Fruit fly (Drosophila melanogaster): ENCODE data around the gene CG31673.

CG31673 gene

dm6 chr2L:20797515-20797847 is 31.9 kb upstream of the CG31673 start, which contains the start of gene CG9328 (continued):
- no peak; the same call in 1 of the 2 replicates for TF ChIP-seq lmd (GFP tag; IDR thresholded peaks at IDR 0.05)
- no peak for TF ChIP-seq CG3163 (GFP tag; optimal IDR thresholded peaks at IDR 0.05)
- TF ChIP-seq gem (tag; optimal IDR thresholded peaks at IDR 0.05), result peak; percentile 66
- no peak for TF ChIP-seq CG1233 (GFP tag; optimal IDR thresholded peaks at IDR 0.05)
- TF ChIP-seq CG11695 (GFP tag; IDR thresholded peaks at IDR 0.05), result peak; percentile 48; the same call in 1 of the 3 replicates
- TF ChIP-seq ham (GFP tag; IDR thresholded peaks at IDR 0.05), result no peak
- 0 out of 3 replicates have a peak, but pooled peaks have one; percentile 32 for TF ChIP-seq otp (GFP tag; IDR thresholded peaks at IDR 0.05)
- no peak for TF ChIP-seq CG9876 (GFP tag; optimal IDR thresholded peaks at IDR 0.05)
- no peak for TF ChIP-seq ems (GFP tag; optimal IDR thresholded peaks at IDR 0.05)
- TF ChIP-seq nau (GFP tag; optimal IDR thresholded peaks at IDR 0.05), result no peak
- peak; percentile 16; the same call in 1 of the 2 replicates for TF ChIP-seq sna (GFP tag; IDR thresholded peaks at IDR 0.05; ENCODE audit: partially characterized antibody)
- no peak for TF ChIP-seq yki (optimal IDR thresholded peaks at IDR 0.05)
- no peak for TF ChIP-seq CG4820 (GFP tag; optimal IDR thresholded peaks at IDR 0.05)
- peak; percentile 93 for TF ChIP-seq sens (GFP tag)
- TF ChIP-seq ATbp (GFP tag; optimal IDR thresholded peaks at IDR 0.05), result no peak
- peak; percentile 40 for TF ChIP-seq cwo (GFP tag; optimal IDR thresholded peaks at IDR 0.05)
- no peak for TF ChIP-seq eve (GFP tag; optimal IDR thresholded peaks at IDR 0.05)
- TF ChIP-seq ranshi (GFP tag; IDR thresholded peaks at IDR 0.05), result peak; percentile 53; the same call in 1 of the 2 replicates
- TF ChIP-seq Vsx1 (GFP tag; optimal IDR thresholded peaks at IDR 0.05), result no peak
- TF ChIP-seq Hmx (GFP tag; optimal IDR thresholded peaks at IDR 0.05), result no peak
- TF ChIP-seq vfl (GFP tag; optimal IDR thresholded peaks at IDR 0.05), result no peak
- peak; percentile 0 for TF ChIP-seq CG15601 (tag; optimal IDR thresholded peaks at IDR 0.05)
- no peak for TF ChIP-seq CG1832 (GFP tag; optimal IDR thresholded peaks at IDR 0.05)
- TF ChIP-seq Nf-YA (GFP tag; IDR thresholded peaks at IDR 0.05), result no peak
- no peak for TF ChIP-seq CG18011 (GFP tag; optimal IDR thresholded peaks at IDR 0.05)
- peak; percentile 67; the same call in 1 of the 3 replicates for TF ChIP-seq CG34422 (GFP tag; IDR thresholded peaks at IDR 0.05)
- peak; percentile 72 for TF ChIP-seq Bgb (GFP tag; IDR thresholded peaks at IDR 0.05; ENCODE audit: partially characterized antibody)
- TF ChIP-seq dmrt99B (tag; optimal IDR thresholded peaks at IDR 0.05), result peak; percentile 45
- TF ChIP-seq ase (GFP tag; IDR thresholded peaks at IDR 0.05), result no peak
- TF ChIP-seq CG18262 (tag; optimal IDR thresholded peaks at IDR 0.05), result peak; percentile 58
- TF ChIP-seq dati (GFP tag; IDR thresholded peaks at IDR 0.05), result no peak
- TF ChIP-seq ftz-f1 (GFP tag; optimal IDR thresholded peaks at IDR 0.05), result peak; percentile 53
- TF ChIP-seq Abd-B (GFP tag; optimal IDR thresholded peaks at IDR 0.05), result no peak
- TF ChIP-seq stwl (tag; optimal IDR thresholded peaks at IDR 0.05), result peak; percentile 56
- TF ChIP-seq al (GFP tag; IDR thresholded peaks at IDR 0.05), result no peak
- no peak for TF ChIP-seq lov (optimal IDR thresholded peaks at IDR 0.05)
- TF ChIP-seq lov (GFP tag; IDR thresholded peaks at IDR 0.05), result 0 out of 3 replicates have a peak, but pooled peaks have one; percentile 18
- no peak for TF ChIP-seq CG4282 (GFP tag; optimal IDR thresholded peaks at IDR 0.05)
- TF ChIP-seq prd (optimal IDR thresholded peaks at IDR 0.05), result no peak
- TF ChIP-seq prd (GFP tag; IDR thresholded peaks at IDR 0.05), result peak; percentile 48; the same call in 1 of the 3 replicates
- no peak for TF ChIP-seq bab2 (GFP tag; optimal IDR thresholded peaks at IDR 0.05)
- TF ChIP-seq CG7745 (tag; optimal IDR thresholded peaks at IDR 0.05), result no peak
- no peak for TF ChIP-seq ewg (GFP tag; optimal IDR thresholded peaks at IDR 0.05)
- peak; percentile 46 for TF ChIP-seq pzg (GFP tag; optimal IDR thresholded peaks at IDR 0.05)
- TF ChIP-seq CG6175 (GFP tag; IDR thresholded peaks at IDR 0.05), result no peak
- no peak for TF ChIP-seq h (optimal IDR thresholded peaks at IDR 0.05)
- TF ChIP-seq slou (GFP tag; optimal IDR thresholded peaks at IDR 0.05), result no peak
- no peak for TF ChIP-seq hbn (GFP tag; IDR thresholded peaks at IDR 0.05; ENCODE audit: partially characterized antibody)
- TF ChIP-seq CG12104 (GFP tag; optimal IDR thresholded peaks at IDR 0.05), result no peak
- TF ChIP-seq CG17612 (GFP tag; IDR thresholded peaks at IDR 0.05), result no peak
- no peak for TF ChIP-seq CG2889 (GFP tag; IDR thresholded peaks at IDR 0.05)
- TF ChIP-seq HHEX (GFP tag; optimal IDR thresholded peaks at IDR 0.05), result no peak
- peak; percentile 8 for TF ChIP-seq CG10209 (GFP tag; optimal IDR thresholded peaks at IDR 0.05)

Data from whole organism, embryonic.